Fruit fly (Drosophila melanogaster): Measurements from ENCODE around the gene CG4597.

Gene CG4597

DNA sequence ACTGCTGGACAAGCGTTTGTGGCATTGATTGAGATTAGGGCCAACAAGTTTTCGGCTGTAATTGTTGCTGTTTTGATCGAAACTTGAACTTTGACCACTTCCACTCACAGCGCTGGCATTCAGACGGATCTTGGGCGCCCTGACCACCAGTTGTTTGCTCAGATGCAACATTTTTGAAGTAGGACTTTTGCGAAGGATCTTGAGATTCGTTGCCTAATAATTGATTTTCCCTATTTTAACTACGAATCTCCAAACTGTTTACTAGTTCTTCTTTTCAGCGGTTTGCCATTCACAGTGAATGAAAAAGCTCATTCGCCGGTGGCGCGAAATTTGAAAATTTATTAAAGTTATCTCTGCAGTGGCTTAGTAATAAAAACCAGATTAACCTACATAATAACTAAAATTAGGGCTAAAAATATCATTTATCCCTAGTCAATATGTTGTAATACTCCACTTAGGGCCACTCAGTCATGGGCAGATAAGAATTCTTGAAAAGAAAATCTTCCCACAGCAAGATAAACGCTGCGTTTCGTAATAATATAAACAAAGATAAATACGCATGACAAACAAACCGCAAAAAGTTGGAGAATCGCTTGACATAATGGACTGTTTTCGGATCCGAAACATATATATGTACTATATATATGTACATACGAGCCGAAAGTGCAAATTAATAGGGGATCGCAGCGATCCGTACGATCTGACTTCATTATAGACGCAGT, 12.2 kb downstream of the CG4597 start, which contains the start of the genes Dhrs4 and Gdap1:
Gene Dhrs4 (minus strand): TSS at position 267 of the 722 bp plus-strand sequence.
Gene Gdap1 (plus strand): TSS at position 574 of the 722 bp plus-strand sequence.
- TF ChIP-seq sage (GFP tag; optimal IDR thresholded peaks at IDR 0.05) (no peak), pan (optimal IDR thresholded peaks at IDR 0.05) (no peak), jim (GFP tag; optimal IDR thresholded peaks at IDR 0.05) (no peak), CG32264 (GFP tag; optimal IDR thresholded peaks at IDR 0.05) (no peak), Hr83 (GFP tag; optimal IDR thresholded peaks at IDR 0.05; ENCODE audit: poor library complexity, severe bottlenecking) (no peak), Myc (optimal IDR thresholded peaks at IDR 0.05) (peak; percentile 22), dl (GFP tag; optimal IDR thresholded peaks at IDR 0.05; ENCODE audit: insufficient read depth in 1 of 2, partially characterized antibody in 2 of 2) (no peak), sv (GFP tag; optimal IDR thresholded peaks at IDR 0.05) (no peak), ey (GFP tag; optimal IDR thresholded peaks at IDR 0.05) (no peak)

- no peak for TF ChIP-seq Rel (GFP tag; optimal IDR thresholded peaks at IDR 0.05)
- TF ChIP-seq Rel (tag; optimal IDR thresholded peaks at IDR 0.05), result peak; percentile 32
- TF ChIP-seq Myc (optimal IDR thresholded peaks at IDR 0.05), result peak; percentile 58
- no peak for TF ChIP-seq dsf (GFP tag; optimal IDR thresholded peaks at IDR 0.05; ENCODE audit: borderline replicate concordance)
- no peak for TF ChIP-seq woc (GFP tag; optimal IDR thresholded peaks at IDR 0.05)
Observed at dm6 chr3L:5145814-5146244, 16.5 kb downstream of the CG4597 start, which contains the start of the genes Fitm and AlaRS-m. Gene Fitm, minus strand, starts transcription at chr3L:5146063. Gene AlaRS-m, plus strand, starts transcription at chr3L:5146098.

DNA sequence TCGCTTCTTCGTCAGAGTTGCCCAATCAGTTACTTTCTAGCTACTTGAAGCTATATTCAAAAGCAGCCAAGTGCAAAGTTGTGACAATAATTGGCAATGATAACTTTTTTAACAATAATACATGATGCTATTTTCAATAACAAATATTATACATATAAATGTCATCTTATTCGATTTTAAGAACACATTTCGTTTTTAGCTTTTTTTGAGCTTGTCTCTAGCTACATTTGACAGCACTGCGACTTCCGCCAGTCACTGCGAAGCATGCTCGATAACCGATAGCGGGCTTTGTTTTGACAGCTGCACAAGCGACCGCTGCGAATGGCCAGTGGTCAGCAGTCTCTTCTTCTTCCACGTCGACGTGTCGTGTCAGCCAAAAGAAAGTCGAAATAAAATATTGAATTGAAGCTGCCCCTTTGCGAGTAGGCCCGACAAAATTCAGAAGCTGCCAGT, 23.1 kb downstream of the CG4597 start, which contains the start of the genes Gen and Srp54k:
Gene Gen (minus strand): TSS at position 23 of the 453 bp plus-strand sequence.
Gene Srp54k (plus strand): TSS at position 325 of the 453 bp plus-strand sequence.
- no peak for TF ChIP-seq Dfd (GFP tag; optimal IDR thresholded peaks at IDR 0.05)
- peak; percentile 48 for TF ChIP-seq Sp1 (GFP tag; optimal IDR thresholded peaks at IDR 0.05)
- TF ChIP-seq ey (GFP tag; optimal IDR thresholded peaks at IDR 0.05), result peak; percentile 36
- no peak for TF ChIP-seq Rel (GFP tag; optimal IDR thresholded peaks at IDR 0.05)
- TF ChIP-seq Rel (tag; optimal IDR thresholded peaks at IDR 0.05), result peak; percentile 6
- peak; percentile 1 for TF ChIP-seq psq (GFP tag; optimal IDR thresholded peaks at IDR 0.05)
- TF ChIP-seq Hnf4 (GFP tag; optimal IDR thresholded peaks at IDR 0.05), result no peak
- peak; percentile 39 for TF ChIP-seq Dif (GFP tag; optimal IDR thresholded peaks at IDR 0.05; ENCODE audit: partially characterized antibody)
- peak; percentile 32 for TF ChIP-seq OdsH (GFP tag; optimal IDR thresholded peaks at IDR 0.05)
- TF ChIP-seq N (GFP tag; optimal IDR thresholded peaks at IDR 0.05), result no peak
- peak; percentile 43 for TF ChIP-seq HLH106 (tag; optimal IDR thresholded peaks at IDR 0.05)
- TF ChIP-seq CG9705 (GFP tag; optimal IDR thresholded peaks at IDR 0.05), result peak; percentile 13
- TF ChIP-seq sv (GFP tag; optimal IDR thresholded peaks at IDR 0.05), result peak; percentile 7
- TF ChIP-seq jim (GFP tag; optimal IDR thresholded peaks at IDR 0.05), result no peak
- peak; percentile 100 for TF ChIP-seq Myc (optimal IDR thresholded peaks at IDR 0.05)

- peak; percentile 56 for TF ChIP-seq woc (GFP tag; optimal IDR thresholded peaks at IDR 0.05)
- no peak for TF ChIP-seq dl (GFP tag; optimal IDR thresholded peaks at IDR 0.05; ENCODE audit: insufficient read depth in 1 of 2, partially characterized antibody in 2 of 2)
- TF ChIP-seq sage (GFP tag; optimal IDR thresholded peaks at IDR 0.05), result no peak
- peak; percentile 79 for TF ChIP-seq ey (GFP tag; optimal IDR thresholded peaks at IDR 0.05)
- TF ChIP-seq N (GFP tag; optimal IDR thresholded peaks at IDR 0.05), result no peak
- TF ChIP-seq Dfd (GFP tag; optimal IDR thresholded peaks at IDR 0.05), result no peak
- peak; percentile 2 for TF ChIP-seq CG9705 (GFP tag; optimal IDR thresholded peaks at IDR 0.05)
- TF ChIP-seq jim (GFP tag; optimal IDR thresholded peaks at IDR 0.05), result no peak
- TF ChIP-seq CrebA (GFP tag; optimal IDR thresholded peaks at IDR 0.05; ENCODE audit: borderline replicate concordance), result no peak
- TF ChIP-seq Hr83 (GFP tag; optimal IDR thresholded peaks at IDR 0.05; ENCODE audit: poor library complexity, severe bottlenecking), result no peak
- no peak for TF ChIP-seq lola (GFP tag; optimal IDR thresholded peaks at IDR 0.05)
- no peak for TF ChIP-seq tai (GFP tag; optimal IDR thresholded peaks at IDR 0.05)
- TF ChIP-seq Abd-B (GFP tag; optimal IDR thresholded peaks at IDR 0.05), result no peak
- no peak for TF ChIP-seq Rel (GFP tag; optimal IDR thresholded peaks at IDR 0.05)
- TF ChIP-seq Rel (tag; optimal IDR thresholded peaks at IDR 0.05), result no peak
- no peak for TF ChIP-seq Hr78 (GFP tag; optimal IDR thresholded peaks at IDR 0.05)
- TF ChIP-seq h (GFP tag; optimal IDR thresholded peaks at IDR 0.05), result peak; percentile 79
- peak; percentile 68 for TF ChIP-seq OdsH (GFP tag; optimal IDR thresholded peaks at IDR 0.05)
- no peak for TF ChIP-seq dsf (GFP tag; optimal IDR thresholded peaks at IDR 0.05; ENCODE audit: borderline replicate concordance)
- peak; percentile 56 for TF ChIP-seq psq (GFP tag; optimal IDR thresholded peaks at IDR 0.05)
- no peak for TF ChIP-seq brk (GFP tag; optimal IDR thresholded peaks at IDR 0.05)
- no peak for TF ChIP-seq usp (GFP tag; optimal IDR thresholded peaks at IDR 0.05)
- TF ChIP-seq GATAd (GFP tag; optimal IDR thresholded peaks at IDR 0.05), result no peak
- TF ChIP-seq Myc (optimal IDR thresholded peaks at IDR 0.05), result no peak
- peak; percentile 72 for TF ChIP-seq rgr (GFP tag; optimal IDR thresholded peaks at IDR 0.05)
- TF ChIP-seq dmrt93B (GFP tag; optimal IDR thresholded peaks at IDR 0.05), result no peak
- TF ChIP-seq foxo (GFP tag; optimal IDR thresholded peaks at IDR 0.05), result peak in 1 of 2 experiments; percentile 80
- no peak for TF ChIP-seq Hnf4 (GFP tag; optimal IDR thresholded peaks at IDR 0.05)
- TF ChIP-seq pan (optimal IDR thresholded peaks at IDR 0.05), result no peak
- no peak for TF ChIP-seq Vsx2 (GFP tag; optimal IDR thresholded peaks at IDR 0.05; ENCODE audit: partially characterized antibody)
- TF ChIP-seq Mio (GFP tag; optimal IDR thresholded peaks at IDR 0.05), result no peak
- peak; percentile 74 for TF ChIP-seq sv (GFP tag; optimal IDR thresholded peaks at IDR 0.05)
- TF ChIP-seq CG32264 (GFP tag; optimal IDR thresholded peaks at IDR 0.05), result no peak
- TF ChIP-seq Jra (GFP tag; optimal IDR thresholded peaks at IDR 0.05), result no peak
Observed at dm6 chr3L:5154917-5155613, 25.8 kb downstream of the CG4597 start.

Measured in whole organism, wandering third instar larva.